Worm (Caenorhabditis elegans) whole organism, L4/young adult: Measurements from ENCODE around the gene sri-38.

Experiments used
- W03F9.2 ChIP-seq: fragments of 150-350 bp; optimal IDR thresholded peaks from 2 replicates; lab custom pipeline; 2014; ENCODE audit warnings: missing biosample characterization, missing genetic modification characterization
- him-1 ChIP-seq: sonication (generic microtip); optimal IDR thresholded peaks from 2 replicates; lab custom pipeline; 2016; ENCODE audit warnings: missing genotype, missing genetic modification reagents, missing genetic modification characterization, missing compliant biosample characterization

DNA sequence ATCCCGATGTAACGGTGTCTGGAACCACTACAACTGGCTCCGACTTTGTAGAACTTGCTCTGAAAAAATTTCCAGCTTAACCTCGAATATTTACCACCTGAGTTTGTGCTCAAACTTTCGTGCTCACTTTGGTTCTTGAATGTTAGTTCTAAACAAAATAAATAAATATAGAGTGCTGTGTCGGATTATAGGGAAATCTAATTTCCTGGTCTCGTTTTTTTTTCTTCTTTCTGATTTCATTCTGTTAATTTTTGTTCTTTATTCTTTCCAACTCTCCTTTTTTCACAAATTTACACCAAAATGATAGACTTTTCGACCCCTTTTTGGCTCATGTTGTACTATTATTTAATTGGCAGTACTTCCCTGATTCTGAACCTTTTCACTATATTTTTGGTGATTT lies 18.6 kb downstream of the sri-38 start, which contains the start of gene sri-37:
- TF ChIP-seq W03F9.2 (tag; lab: Kevin White, UChicago) (no peak), him-1 (no peak)
